Worm (Caenorhabditis elegans) whole organism, L2 larva: ENCODE results near the gene B0001.4.

Experiments used
- dmd-4 ChIP-seq: sonication (generic microtip); optimal IDR thresholded peaks from 2 replicates; lab custom pipeline; 2017; ENCODE audit warnings: missing biosample characterization, missing genetic modification characterization
- lin-11 ChIP-seq: fragments of 150-350 bp; sonication (generic microtip); optimal IDR thresholded peaks from 2 replicates; lab custom pipeline; 2014; ENCODE audit warnings: missing biosample characterization, missing genetic modification characterization, inconsistent platforms, mixed read lengths
- skn-1 ChIP-seq: sonication (generic microtip); optimal IDR thresholded peaks from 2 replicates; lab custom pipeline; 2017; ENCODE audit warnings: missing biosample characterization, missing genetic modification characterization
- unc-62 ChIP-seq: fragments of 150-350 bp; optimal IDR thresholded peaks from 2 replicates; lab custom pipeline; 2014; ENCODE audit warnings: missing biosample characterization, missing genetic modification reagents, missing genetic modification characterization
- zag-1 ChIP-seq: fragments of 150-350 bp; optimal IDR thresholded peaks from 2 replicates; lab custom pipeline; 2014; ENCODE audit warnings: missing biosample characterization, missing genetic modification characterization

DNA sequence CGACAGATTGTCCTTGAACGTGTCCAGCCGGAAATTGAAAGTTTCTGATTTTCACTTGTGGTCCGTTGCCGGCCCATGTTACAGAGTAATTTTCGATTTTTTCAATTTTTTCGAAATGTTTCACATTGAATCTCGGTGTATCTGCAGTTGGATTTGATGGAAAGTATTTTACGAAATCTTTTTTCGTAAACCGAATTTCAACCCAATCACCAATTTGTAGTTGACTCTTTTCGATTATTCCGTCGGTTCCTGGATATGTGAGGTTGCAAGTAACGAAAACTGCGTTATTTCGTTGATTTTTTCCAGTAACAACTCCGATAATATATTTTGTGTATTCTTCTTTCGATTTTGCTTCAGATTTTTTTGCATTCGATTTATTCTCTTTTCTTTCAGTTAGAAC is 11.6 kb upstream of the B0001.4 start:
- TF ChIP-seq lin-11 (tag; lab: Kevin White, UChicago), result no peak
- TF ChIP-seq unc-62, result no peak
- no peak for TF ChIP-seq skn-1 (tag; lab: Kevin White, UChicago)
- no peak for TF ChIP-seq dmd-4 (tag; lab: Kevin White, UChicago)
- TF ChIP-seq zag-1, result no peak
